Fruit fly (Drosophila melanogaster) whole organism, embryonic: Measurements from ENCODE around the gene ppk24.

Experiments used
- Antp ChIP-seq: fragments of 200-800 bp; sonication (Bioruptor generic); optimal IDR thresholded peaks from 3 replicates; lab custom pipeline; 2016; ENCODE audit warnings: missing biosample characterization, missing genetic modification characterization
- Awh ChIP-seq: fragments of 200-800 bp; sonication (Bioruptor generic); IDR thresholded peaks from 2 replicates; pipeline ENCODE4, ENCODE4 v1.3.6; 2022; ENCODE audit warnings: missing biosample characterization, missing genetic modification characterization
- CG10147 ChIP-seq: fragments of 200-800 bp; sonication (Bioruptor generic); optimal IDR thresholded peaks from 2 replicates; lab custom pipeline; 2019; ENCODE audit warnings: missing biosample characterization, mild to moderate bottlenecking, missing genetic modification characterization, moderate library complexity
- CG10267 ChIP-seq: fragments of 200-800 bp; sonication (Bioruptor generic); optimal IDR thresholded peaks from 2 replicates; lab custom pipeline; 2018; ENCODE audit warnings: missing biosample characterization, mild to moderate bottlenecking, missing genetic modification characterization, moderate library complexity
- CG11398 ChIP-seq: fragments of 200-800 bp; sonication (Bioruptor generic); optimal IDR thresholded peaks from 2 replicates; lab custom pipeline; 2016; ENCODE audit warnings: missing biosample characterization, missing genetic modification characterization
- CG13894 ChIP-seq: fragments of 200-800 bp; sonication (Bioruptor generic); optimal IDR thresholded peaks from 3 replicates; lab custom pipeline; 2018; ENCODE audit warnings: missing biosample characterization, mild to moderate bottlenecking, missing genetic modification characterization, moderate library complexity
- CG14050 ChIP-seq: fragments of 200-800 bp; sonication (Bioruptor generic); IDR thresholded peaks from 3 replicates; pipeline ENCODE4 v1.3.6; 2022; ENCODE audit warnings: missing biosample characterization, missing genetic modification characterization
- CG18764 ChIP-seq: fragments of 200-800 bp; sonication (Bioruptor generic); optimal IDR thresholded peaks from 3 replicates; lab custom pipeline; 2016; ENCODE audit warnings: missing biosample characterization, missing genetic modification characterization
- CG2129 ChIP-seq: fragments of 200-800 bp; sonication (Bioruptor generic); IDR thresholded peaks from 2 replicates; pipeline ENCODE4 v1.3.6; 2022; ENCODE audit warnings: missing biosample characterization, missing genetic modification characterization; ENCODE audit not compliant: partially characterized antibody
- CG31224 ChIP-seq: fragments of 200-800 bp; sonication (Bioruptor generic); IDR thresholded peaks from 2 replicates; pipeline ENCODE4 v1.3.6; 2022; ENCODE audit warnings: missing biosample characterization, missing genetic modification characterization
- CG31441 ChIP-seq: fragments of 200-800 bp; sonication (Bioruptor generic); IDR thresholded peaks from 2 replicates; pipeline ENCODE4 v1.3.6; 2022; ENCODE audit warnings: missing biosample characterization, missing genetic modification characterization
- CG4282 ChIP-seq: fragments of 200-800 bp; sonication (Bioruptor generic); optimal IDR thresholded peaks from 2 replicates; lab custom pipeline; 2016; ENCODE audit warnings: missing biosample characterization, missing genetic modification characterization
- CG4730 ChIP-seq: fragments of 200-800 bp; sonication (Bioruptor generic); IDR thresholded peaks from 2 replicates; pipeline ENCODE4 v1.3.6; 2022; ENCODE audit warnings: missing biosample characterization, missing genetic modification characterization
- CG7372 ChIP-seq: fragments of 200-800 bp; sonication (Bioruptor generic); IDR thresholded peaks from 2 replicates; pipeline ENCODE4 v1.3.6; 2022; ENCODE audit warnings: missing biosample characterization, missing genetic modification characterization
- CG8089 ChIP-seq: fragments of 200-800 bp; sonication (Bioruptor generic); optimal IDR thresholded peaks from 3 replicates; lab custom pipeline; 2016; ENCODE audit warnings: missing biosample characterization, missing genetic modification characterization
- CG8359 ChIP-seq: fragments of 200-800 bp; sonication (Bioruptor generic); optimal IDR thresholded peaks from 2 replicates; lab custom pipeline; 2017; ENCODE audit warnings: missing biosample characterization, mild to moderate bottlenecking, missing genetic modification characterization, borderline replicate concordance
- CG8478 ChIP-seq: fragments of >200 bp; optimal IDR thresholded peaks from 2 replicates; lab custom pipeline; 2018
- CG8944 ChIP-seq: fragments of 200-800 bp; sonication (Bioruptor generic); optimal IDR thresholded peaks from 3 replicates; lab custom pipeline; 2016; ENCODE audit warnings: missing biosample characterization, missing genetic modification characterization
- CG9932 ChIP-seq: fragments of 200-800 bp; sonication (Bioruptor generic); IDR thresholded peaks from 2 replicates; pipeline ENCODE4 v1.3.6; 2022; ENCODE audit warnings: missing biosample characterization, missing genetic modification characterization
- D19A ChIP-seq: fragments of 200-800 bp; optimal IDR thresholded peaks from 3 replicates; lab custom pipeline; 2019; ENCODE audit warnings: missing biosample characterization, mild to moderate bottlenecking, missing genetic modification characterization, moderate library complexity
- Dbx ChIP-seq: fragments of 200-800 bp; sonication (Bioruptor generic); IDR thresholded peaks from 3 replicates; pipeline ENCODE4 v1.3.6; 2022; ENCODE audit warnings: missing biosample characterization, missing genetic modification characterization
- Dip3 ChIP-seq: fragments of 200-800 bp; sonication (Bioruptor generic); optimal IDR thresholded peaks from 3 replicates; lab custom pipeline; 2016; ENCODE audit warnings: missing biosample characterization, missing genetic modification characterization
- ERR ChIP-seq: fragments of 200-800 bp; sonication (Bioruptor generic); optimal IDR thresholded peaks from 2 replicates; lab custom pipeline; 2016; ENCODE audit warnings: missing biosample characterization, missing genetic modification characterization
- Elba2 ChIP-seq: fragments of 200-800 bp; sonication (Bioruptor generic); optimal IDR thresholded peaks from 3 replicates; lab custom pipeline; 2016; ENCODE audit warnings: missing biosample characterization, missing genetic modification characterization
- Lim3 ChIP-seq: fragments of 200-800 bp; sonication (Bioruptor generic); IDR thresholded peaks from 2 replicates; pipeline ENCODE4 v1.3.6; 2022; ENCODE audit warnings: missing biosample characterization, missing genetic modification characterization
- Myb ChIP-seq: fragments of 200-800 bp; sonication (Bioruptor generic); optimal IDR thresholded peaks from 2 replicates; lab custom pipeline; 2016; ENCODE audit warnings: missing biosample characterization, missing genetic modification characterization
- Usf ChIP-seq: fragments of 200-800 bp; sonication (Bioruptor generic); optimal IDR thresholded peaks from 2 replicates; lab custom pipeline; 2017; ENCODE audit warnings: missing genotype, missing biosample characterization, missing genetic modification characterization
- ac ChIP-seq: fragments of 200-800 bp; sonication (Bioruptor generic); optimal IDR thresholded peaks from 3 replicates; lab custom pipeline; 2017; ENCODE audit warnings: missing biosample characterization, mild to moderate bottlenecking, missing genetic modification characterization
- ap ChIP-seq: fragments of 200-800 bp; sonication (Bioruptor generic); IDR thresholded peaks from 2 replicates; pipeline ENCODE4 v1.3.6; 2022; ENCODE audit warnings: missing biosample characterization, missing genetic modification characterization
- ato ChIP-seq: fragments of 200-800 bp; sonication (Bioruptor generic); IDR thresholded peaks from 2 replicates; pipeline ENCODE4 v1.3.6; 2022; ENCODE audit warnings: missing biosample characterization, missing genetic modification characterization; ENCODE audit not compliant: partially characterized antibody
- br ChIP-seq: fragments of >200 bp; optimal IDR thresholded peaks from 2 replicates; lab custom pipeline; 2017
- croc ChIP-seq: fragments of 200-800 bp; sonication (Bioruptor generic); conservative IDR thresholded peaks from 3 replicates; pipeline ENCODE4 v1.3.6; 2022; ENCODE audit warnings: missing biosample characterization, missing genetic modification characterization
- crp ChIP-seq, 2 experiments: fragments of 200-800 bp; sonication (Bioruptor generic); optimal IDR thresholded peaks; 2 replicates in 1 of 2; 3 replicates in 1 of 2; lab custom pipeline; 2017; ENCODE audit warnings: missing biosample characterization in 2 of 2, missing genetic modification characterization in 2 of 2, mild to moderate bottlenecking in 1 of 2, moderate library complexity in 1 of 2
- ems ChIP-seq: fragments of 200-800 bp; sonication (Bioruptor generic); optimal IDR thresholded peaks from 3 replicates; lab custom pipeline; 2016; ENCODE audit warnings: missing biosample characterization, missing genetic modification characterization
- ewg ChIP-seq: fragments of 200-800 bp; sonication (Bioruptor generic); optimal IDR thresholded peaks from 3 replicates; lab custom pipeline; 2017; ENCODE audit warnings: mild to moderate bottlenecking, missing biosample characterization, missing genetic modification reagents, missing genetic modification characterization
- fd64A ChIP-seq: fragments of 200-800 bp; sonication (Bioruptor generic); optimal IDR thresholded peaks from 3 replicates; lab custom pipeline; 2018; ENCODE audit warnings: missing biosample characterization, mild to moderate bottlenecking, missing genetic modification characterization
- hkb ChIP-seq, 2 experiments: fragments of 200-800 bp in 1 of 2; fragments of >200 bp in 1 of 2; sonication (Bioruptor generic) in 1 of 2; IDR thresholded peaks in 1 of 2; optimal IDR thresholded peaks in 1 of 2; 2 replicates each; pipeline versions ENCODE4 v1.3.6 to Lab custom; 2017 to 2022; ENCODE audit warnings: missing biosample characterization in 1 of 2, missing genetic modification characterization in 1 of 2
- hth ChIP-seq: fragments of >200 bp; optimal IDR thresholded peaks from 2 replicates; lab custom pipeline; 2017; ENCODE audit warnings: inconsistent platforms
- kni ChIP-seq: fragments of 200-800 bp; sonication (Bioruptor generic); optimal IDR thresholded peaks from 3 replicates; lab custom pipeline; 2017; ENCODE audit warnings: mild to moderate bottlenecking, missing biosample characterization, missing genetic modification reagents, missing genetic modification characterization
- lmd ChIP-seq: fragments of 200-800 bp; sonication (Bioruptor generic); IDR thresholded peaks from 2 replicates; pipeline ENCODE4 v1.3.6; 2022; ENCODE audit warnings: missing biosample characterization, missing genetic modification characterization
- oc ChIP-seq: fragments of 200-800 bp; sonication (Bioruptor generic); optimal IDR thresholded peaks from 2 replicates; lab custom pipeline; 2018; ENCODE audit warnings: missing biosample characterization, mild to moderate bottlenecking, missing genetic modification characterization, moderate library complexity
- pita ChIP-seq: fragments of 200-800 bp; sonication (Bioruptor generic); optimal IDR thresholded peaks from 2 replicates; lab custom pipeline; 2017; ENCODE audit warnings: missing biosample characterization, mild to moderate bottlenecking, missing genetic modification characterization
- pzg ChIP-seq: fragments of 200-800 bp; sonication (Bioruptor generic); optimal IDR thresholded peaks from 3 replicates; lab custom pipeline; 2018; ENCODE audit warnings: missing biosample characterization, mild to moderate bottlenecking, missing genetic modification characterization, moderate library complexity
- sd ChIP-seq: fragments of 200-800 bp; sonication (Bioruptor generic); optimal IDR thresholded peaks from 3 replicates; lab custom pipeline; 2018; ENCODE audit warnings: missing biosample characterization, mild to moderate bottlenecking, missing genetic modification characterization, moderate library complexity
- sima ChIP-seq: fragments of 200-800 bp; sonication (Bioruptor generic); optimal IDR thresholded peaks from 2 replicates; lab custom pipeline; 2016; ENCODE audit warnings: missing biosample characterization, missing genetic modification characterization
- slou ChIP-seq: fragments of 200-800 bp; sonication (Bioruptor generic); optimal IDR thresholded peaks from 3 replicates; lab custom pipeline; 2016; ENCODE audit warnings: missing biosample characterization, missing genetic modification characterization
- stc ChIP-seq: fragments of 200-800 bp; sonication (Bioruptor generic); IDR thresholded peaks from 2 replicates; pipeline ENCODE4 v1.3.6; 2022; ENCODE audit warnings: missing biosample characterization, missing genetic modification characterization
- trem ChIP-seq: fragments of 200-800 bp; optimal IDR thresholded peaks from 3 replicates; lab custom pipeline; 2019; ENCODE audit warnings: missing biosample characterization, mild to moderate bottlenecking, missing genetic modification characterization, moderate library complexity
- wdn ChIP-seq: fragments of 200-800 bp; sonication (Bioruptor generic); IDR thresholded peaks from 2 replicates; pipeline ENCODE4 v1.3.6; 2022; ENCODE audit warnings: missing biosample characterization, missing genetic modification characterization
- yki ChIP-seq: fragments of >200 bp; optimal IDR thresholded peaks from 3 replicates; lab custom pipeline; 2018

The ppk24 gene

DNA sequence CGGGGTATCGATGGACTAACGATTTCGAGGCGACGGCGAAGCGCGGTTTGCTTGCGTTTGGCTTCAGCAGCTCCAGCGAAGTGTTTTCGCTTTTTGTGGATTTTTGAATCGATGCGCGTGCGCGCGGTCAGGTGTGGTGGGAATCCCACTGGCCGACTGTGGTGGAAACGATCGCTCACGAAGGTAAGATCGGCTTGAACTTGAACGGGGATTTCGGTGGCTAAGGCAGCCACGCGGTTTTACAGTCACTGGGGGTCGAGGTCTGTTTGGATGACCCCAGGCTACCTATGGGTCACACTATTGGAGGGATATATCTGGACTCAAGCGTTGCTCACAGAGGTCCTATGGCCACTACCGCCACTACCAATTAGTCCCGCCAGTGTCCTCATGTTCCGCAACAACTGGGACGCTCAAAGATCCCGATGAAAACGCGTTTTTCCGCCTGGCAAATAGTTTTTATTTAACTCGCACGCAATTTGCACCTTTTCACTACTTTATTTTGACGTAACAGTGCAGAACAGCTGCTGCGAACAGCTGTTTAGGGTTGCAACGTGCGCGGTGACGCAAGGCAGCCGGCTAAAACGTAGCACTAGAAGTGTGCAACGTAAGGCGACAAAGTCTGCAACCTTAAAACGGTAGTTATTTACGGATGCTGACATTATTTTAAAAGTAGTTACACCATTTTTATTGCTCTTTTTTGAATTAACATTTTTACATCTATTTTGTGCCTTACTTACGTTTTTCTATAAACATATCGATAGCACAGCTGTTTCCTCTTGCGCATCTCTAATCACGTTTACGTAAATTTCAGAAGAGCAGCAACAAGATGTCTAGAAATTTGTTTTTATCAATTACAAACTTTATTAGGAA is 13.2 kb upstream of the ppk24 start, which contains the start of the genes qless and mRpL32 (continued):
- TF ChIP-seq kni (GFP tag; lab: Kevin White, UChicago) (peak; percentile 24), stc (GFP tag; lab: Robert Waterston, UW) (peak; percentile 75), hkb (optimal IDR thresholded peaks at IDR 0.05; lab: Kevin White, UChicago) (no peak), hkb (GFP tag; IDR thresholded peaks at IDR 0.05; lab: Robert Waterston, UW) (peak; percentile 80), ac (GFP tag; lab: Kevin White, UChicago) (no peak), sima (GFP tag; lab: Kevin White, UChicago) (no peak), ewg (GFP tag; lab: Kevin White, UChicago) (peak; percentile 19), pita (GFP tag; lab: Kevin White, UChicago) (no peak), yki (lab: Kevin White, UChicago) (no peak), sd (tag; lab: Kevin White, UChicago) (no peak), CG10147 (GFP tag; lab: Kevin White, UChicago) (peak; percentile 38), CG11398 (GFP tag; lab: Kevin White, UChicago) (no peak), CG31441 (GFP tag; lab: Robert Waterston, UW) (peak; percentile 47; the same call in 1 of the 2 replicates), CG7372 (peak; percentile 79), CG10267 (tag; lab: Kevin White, UChicago) (peak; percentile 51), D19A (tag; lab: Kevin White, UChicago) (no peak), Dip3 (GFP tag; lab: Kevin White, UChicago) (peak; percentile 19), ato (GFP tag; lab: Robert Waterston, UW) (no peak), CG8944 (GFP tag; lab: Kevin White, UChicago) (peak; percentile 72), Elba2 (GFP tag; lab: Kevin White, UChicago) (no peak), Usf (GFP tag; lab: Kevin White, UChicago) (no peak), crp (GFP tag; optimal IDR thresholded peaks at IDR 0.05; lab: Kevin White, UChicago) (peak; percentile 94 to 99), CG4730 (GFP tag; lab: Robert Waterston, UW) (peak; percentile 76), CG8478 (lab: Kevin White, UChicago) (no peak), oc (no peak), Dbx (peak; percentile 79), croc (GFP tag; lab: Robert Waterston, UW) (peak; percentile 71), CG31224 (GFP tag; lab: Robert Waterston, UW) (peak; percentile 71), CG18764 (GFP tag; lab: Kevin White, UChicago) (peak; percentile 79), CG4282 (GFP tag; lab: Kevin White, UChicago) (no peak), ap (GFP tag; lab: Robert Waterston, UW) (no peak), CG9932 (GFP tag; lab: Robert Waterston, UW) (peak; percentile 65), ems (GFP tag; lab: Kevin White, UChicago) (peak; percentile 64), slou (GFP tag; lab: Kevin White, UChicago) (peak; percentile 11), CG8359 (GFP tag; lab: Kevin White, UChicago) (peak; percentile 35), fd64A (GFP tag; lab: Kevin White, UChicago) (no peak), br (no peak), Antp (GFP tag; lab: Kevin White, UChicago) (peak; percentile 64), hth (lab: Kevin White, UChicago) (no peak), trem (tag; lab: Kevin White, UChicago) (peak; percentile 52), pzg (GFP tag; lab: Kevin White, UChicago) (peak; percentile 66), CG8089 (no peak), CG2129 (GFP tag; lab: Robert Waterston, UW) (peak; percentile 61; the same call in 1 of the 2 replicates), CG14050 (no peak), Myb (GFP tag; lab: Kevin White, UChicago) (no peak), Lim3 (GFP tag; lab: Robert Waterston, UW) (no peak), ERR (GFP tag; lab: Kevin White, UChicago) (peak; percentile 60), wdn (GFP tag; lab: Robert Waterston, UW) (no peak), Awh (GFP tag; lab: Robert Waterston, UW) (peak; percentile 76), lmd (GFP tag; lab: Robert Waterston, UW) (peak; percentile 82), CG13894 (tag; lab: Kevin White, UChicago) (no peak)
